Fruit fly (Drosophila melanogaster) Kc167 (cell line): ENCODE results near the gene CG31140.

Experiments
- Myc ChIP-seq: fragments of >200 bp; optimal IDR thresholded peaks from 2 replicates; lab custom pipeline; 2017; ENCODE audit warnings: missing external identifiers
- Sin3A ChIP-seq: fragments of >200 bp; optimal IDR thresholded peaks from 2 replicates; lab custom pipeline; 2018; ENCODE audit warnings: missing external identifiers
- h ChIP-seq: fragments of >200 bp; optimal IDR thresholded peaks from 3 replicates; lab custom pipeline; 2018; ENCODE audit warnings: missing external identifiers
- insv ChIP-seq: fragments of >200 bp; optimal IDR thresholded peaks from 3 replicates; lab custom pipeline; 2018; ENCODE audit warnings: missing external identifiers
- psq ChIP-seq: fragments of >200 bp; optimal IDR thresholded peaks from 2 replicates; lab custom pipeline; 2017; ENCODE audit warnings: missing external identifiers
- ttk ChIP-seq: sonication (Bioruptor generic); optimal IDR thresholded peaks from 2 replicates; lab custom pipeline; 2017; ENCODE audit warnings: missing external identifiers

- TF ChIP-seq Myc (lab: Kevin White, UChicago) (no peak), psq (lab: Kevin White, UChicago) (no peak), h (lab: Kevin White, UChicago) (no peak), Sin3A (no peak), insv (lab: Kevin White, UChicago) (no peak), ttk (no peak)
These were observed 6.5 kb downstream of the CG31140 start for dm6 chr3R:23969449-23969848.
